Worm (Caenorhabditis elegans): ENCODE results near the gene F48F7.3.

The F48F7.3 gene

DNA sequence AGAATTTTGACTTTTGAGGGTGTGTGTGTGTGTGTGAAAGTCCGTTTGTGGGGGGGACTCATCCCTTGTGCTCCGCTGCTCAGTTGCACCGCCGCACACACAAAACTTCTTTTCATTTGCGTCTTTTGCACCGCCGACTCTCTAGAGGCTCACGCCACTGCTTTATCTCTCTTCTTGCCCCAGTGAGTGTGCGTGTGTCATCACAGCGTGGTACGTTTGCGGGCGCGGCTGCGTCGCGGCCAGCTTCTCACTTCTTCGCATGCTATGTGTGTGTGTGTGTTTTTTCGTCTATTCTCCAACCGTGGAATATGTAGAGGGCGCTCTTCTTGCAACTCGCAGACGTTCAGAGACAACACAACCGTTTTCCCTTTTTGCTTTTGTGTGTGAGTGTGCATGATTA is 17.8 kb upstream of the F48F7.3 start:
- TF ChIP-seq sem-2 (GFP tag; optimal IDR thresholded peaks at IDR 0.05) (no peak), zip-8 (tag; optimal IDR thresholded peaks at IDR 0.05) (no peak), ceh-83 (GFP tag; optimal IDR thresholded peaks at IDR 0.05) (no peak), pha-4 (tag; optimal IDR thresholded peaks at IDR 0.05) (peak; percentile 61), mab-5 (tag; optimal IDR thresholded peaks at IDR 0.05) (no peak), snpc-4 (tag; optimal IDR thresholded peaks at IDR 0.05) (no peak), ceh-43 (GFP tag; optimal IDR thresholded peaks at IDR 0.05) (peak; percentile 3), sptf-1 (tag; optimal IDR thresholded peaks at IDR 0.05) (peak; percentile 18), elt-1 (tag; optimal IDR thresholded peaks at IDR 0.05; ENCODE audit: borderline replicate concordance, insufficient read depth) (no peak), nhr-12 (tag; optimal IDR thresholded peaks at IDR 0.05) (no peak), drap-1 (GFP tag; optimal IDR thresholded peaks at IDR 0.05) (no peak), nhr-237 (tag; optimal IDR thresholded peaks at IDR 0.05) (peak; percentile 3), mep-1 (tag; optimal IDR thresholded peaks at IDR 0.05) (peak; percentile 21), mls-2 (tag; optimal IDR thresholded peaks at IDR 0.05) (peak; percentile 45), unc-120 (tag; optimal IDR thresholded peaks at IDR 0.05; ENCODE audit: poor library complexity, severe bottlenecking) (peak; percentile 30), bed-3 (GFP tag; optimal IDR thresholded peaks at IDR 0.05) (no peak), hlh-1 (tag; optimal IDR thresholded peaks at IDR 0.05) (peak; percentile 17), cnd-1 (tag; optimal IDR thresholded peaks at IDR 0.05) (peak; percentile 25), tbx-8 (GFP tag; optimal IDR thresholded peaks at IDR 0.05) (no peak), nhr-76 (tag; optimal IDR thresholded peaks at IDR 0.05) (no peak), nhr-2 (tag; optimal IDR thresholded peaks at IDR 0.05) (no peak), ceh-39 (tag; optimal IDR thresholded peaks at IDR 0.05) (no peak), unc-39 (tag; optimal IDR thresholded peaks at IDR 0.05) (no peak), lin-13 (tag; optimal IDR thresholded peaks at IDR 0.05) (no peak), lsy-2 (tag; optimal IDR thresholded peaks at IDR 0.05) (no peak), elt-3 (tag; optimal IDR thresholded peaks at IDR 0.05) (no peak), nhr-28 (tag; optimal IDR thresholded peaks at IDR 0.05) (no peak), unc-62 (GFP tag; optimal IDR thresholded peaks at IDR 0.05) (no peak), lin-32 (GFP tag; optimal IDR thresholded peaks at IDR 0.05) (no peak), M03D4.4 (tag; optimal IDR thresholded peaks at IDR 0.05) (no peak), flh-1 (GFP tag; optimal IDR thresholded peaks at IDR 0.05) (no peak), blmp-1 (tag; optimal IDR thresholded peaks at IDR 0.05) (no peak), ces-1 (GFP tag; optimal IDR thresholded peaks at IDR 0.05) (no peak), ztf-11 (tag; optimal IDR thresholded peaks at IDR 0.05) (no peak), ham-2 (GFP tag; optimal IDR thresholded peaks at IDR 0.05) (no peak)

- no peak for TF ChIP-seq ceh-43 (GFP tag; optimal IDR thresholded peaks at IDR 0.05)
- no peak for TF ChIP-seq nhr-76 (tag; optimal IDR thresholded peaks at IDR 0.05)
- TF ChIP-seq drap-1 (GFP tag; optimal IDR thresholded peaks at IDR 0.05): no peak
- TF ChIP-seq tbx-8 (GFP tag; optimal IDR thresholded peaks at IDR 0.05): no peak
- TF ChIP-seq lin-32 (GFP tag; optimal IDR thresholded peaks at IDR 0.05): no peak
- no peak for TF ChIP-seq unc-120 (tag; optimal IDR thresholded peaks at IDR 0.05; ENCODE audit: poor library complexity, severe bottlenecking)
- TF ChIP-seq lin-13 (tag; optimal IDR thresholded peaks at IDR 0.05): no peak
- no peak for TF ChIP-seq sem-2 (GFP tag; optimal IDR thresholded peaks at IDR 0.05)
Observed at ce11 chrX:13946693-13947583, 16.4 kb upstream of the F48F7.3 start.

- TF ChIP-seq nhr-12 (tag; optimal IDR thresholded peaks at IDR 0.05): no peak
- no peak for TF ChIP-seq ham-2 (GFP tag; optimal IDR thresholded peaks at IDR 0.05)
- no peak for TF ChIP-seq ceh-39 (tag; optimal IDR thresholded peaks at IDR 0.05)
- no peak for TF ChIP-seq elt-3 (tag; optimal IDR thresholded peaks at IDR 0.05)
- peak; percentile 42 for TF ChIP-seq nhr-2 (tag; optimal IDR thresholded peaks at IDR 0.05)
- TF ChIP-seq lsy-2 (tag; optimal IDR thresholded peaks at IDR 0.05): no peak
- no peak for TF ChIP-seq mab-5 (tag; optimal IDR thresholded peaks at IDR 0.05)
- TF ChIP-seq ces-1 (GFP tag; optimal IDR thresholded peaks at IDR 0.05): peak; percentile 3
- TF ChIP-seq zip-8 (tag; optimal IDR thresholded peaks at IDR 0.05): no peak
- peak; percentile 54 for TF ChIP-seq mls-2 (tag; optimal IDR thresholded peaks at IDR 0.05)
- no peak for TF ChIP-seq ztf-11 (tag; optimal IDR thresholded peaks at IDR 0.05)
- no peak for TF ChIP-seq mep-1 (tag; optimal IDR thresholded peaks at IDR 0.05)
- no peak for TF ChIP-seq unc-62 (GFP tag; optimal IDR thresholded peaks at IDR 0.05)
- peak; percentile 30 for TF ChIP-seq pha-4 (tag; optimal IDR thresholded peaks at IDR 0.05)
- TF ChIP-seq blmp-1 (tag; optimal IDR thresholded peaks at IDR 0.05): no peak
- no peak for TF ChIP-seq ceh-83 (GFP tag; optimal IDR thresholded peaks at IDR 0.05)
- no peak for TF ChIP-seq elt-1 (tag; optimal IDR thresholded peaks at IDR 0.05; ENCODE audit: borderline replicate concordance, insufficient read depth)
- no peak for TF ChIP-seq nhr-237 (tag; optimal IDR thresholded peaks at IDR 0.05)
- no peak for TF ChIP-seq ceh-43 (GFP tag; optimal IDR thresholded peaks at IDR 0.05)
- TF ChIP-seq nhr-76 (tag; optimal IDR thresholded peaks at IDR 0.05): no peak
- peak; percentile 46 for TF ChIP-seq drap-1 (GFP tag; optimal IDR thresholded peaks at IDR 0.05)
- TF ChIP-seq bed-3 (GFP tag; optimal IDR thresholded peaks at IDR 0.05): no peak
- no peak for TF ChIP-seq unc-39 (tag; optimal IDR thresholded peaks at IDR 0.05)
- peak; percentile 36 for TF ChIP-seq lin-13 (tag; optimal IDR thresholded peaks at IDR 0.05)
- no peak for TF ChIP-seq nhr-28 (tag; optimal IDR thresholded peaks at IDR 0.05)
- peak; percentile 49 for TF ChIP-seq unc-120 (tag; optimal IDR thresholded peaks at IDR 0.05; ENCODE audit: poor library complexity, severe bottlenecking)
- no peak for TF ChIP-seq tbx-8 (GFP tag; optimal IDR thresholded peaks at IDR 0.05)
- peak; percentile 35 for TF ChIP-seq hlh-1 (tag; optimal IDR thresholded peaks at IDR 0.05)
- peak; percentile 82 for TF ChIP-seq cnd-1 (tag; optimal IDR thresholded peaks at IDR 0.05)
- TF ChIP-seq flh-1 (GFP tag; optimal IDR thresholded peaks at IDR 0.05): no peak
- TF ChIP-seq M03D4.4 (tag; optimal IDR thresholded peaks at IDR 0.05): no peak
- no peak for TF ChIP-seq sem-2 (GFP tag; optimal IDR thresholded peaks at IDR 0.05)
- TF ChIP-seq lin-32 (GFP tag; optimal IDR thresholded peaks at IDR 0.05): peak; percentile 50
- TF ChIP-seq sptf-1 (tag; optimal IDR thresholded peaks at IDR 0.05): peak; percentile 38
- no peak for TF ChIP-seq snpc-4 (tag; optimal IDR thresholded peaks at IDR 0.05)
Observed at ce11 chrX:13948167-13948566, 15.1 kb upstream of the F48F7.3 start.
